Worm (Caenorhabditis elegans) whole organism, mixed stage, embryonic: ENCODE results near the gene T19C3.5.

ENCODE experiments used
- ceh-39 ChIP-seq: fragments of 150-350 bp; optimal IDR thresholded peaks from 2 replicates; lab custom pipeline; 2014; ENCODE audit warnings: missing biosample characterization, missing genetic modification characterization
- elt-1 ChIP-seq: sonication (generic microtip); optimal IDR thresholded peaks from 2 replicates; lab custom pipeline; 2017; ENCODE audit warnings: missing genetic modification characterization, mild to moderate bottlenecking, missing compliant biosample characterization, antibody characterized with exemption, moderate library complexity, borderline replicate concordance; ENCODE audit not compliant: insufficient read depth
- lsy-2 ChIP-seq: fragments of 150-350 bp; optimal IDR thresholded peaks from 2 replicates; lab custom pipeline; 2014; ENCODE audit warnings: missing biosample characterization, missing genetic modification characterization
- mls-2 ChIP-seq: sonication (generic microtip); optimal IDR thresholded peaks from 2 replicates; lab custom pipeline; 2016; ENCODE audit warnings: mild to moderate bottlenecking, missing genetic modification characterization, moderate library complexity, missing compliant biosample characterization
- pha-4 ChIP-seq: fragments of 150-350 bp; optimal IDR thresholded peaks from 2 replicates; lab custom pipeline; 2018; ENCODE audit warnings: missing biosample characterization, missing genetic modification reagents, missing genetic modification characterization

- TF ChIP-seq mls-2 (tag; lab: Kevin White, UChicago), result no peak
- no peak for TF ChIP-seq lsy-2 (tag; lab: Kevin White, UChicago)
- no peak for TF ChIP-seq pha-4 (tag; lab: Kevin White, UChicago)
- no peak for TF ChIP-seq elt-1
- TF ChIP-seq ceh-39, result no peak
These were observed 40.7 kb upstream of the T19C3.5 start, which contains the start of gene W02B3.3 for ce11 chrIII:668303-668893.
